Worm (Caenorhabditis elegans) whole organism, young adult: ENCODE data around the gene C35B1.5.

ENCODE experiments used
- B0019.2 ChIP-seq: fragments of 200-800 bp; sonication (Bioruptor generic); conservative IDR thresholded peaks from 2 replicates; pipeline ENCODE4 v1.3.6; 2022; ENCODE audit warnings: missing genetic modification reagents, missing genetic modification characterization, missing compliant biosample characterization
- B0261.1 ChIP-seq: sonication (generic microtip); optimal IDR thresholded peaks from 2 replicates; lab custom pipeline; 2016; ENCODE audit warnings: mild to moderate bottlenecking, missing genetic modification characterization, moderate library complexity, missing compliant biosample characterization
- F10E7.11 ChIP-seq: sonication (generic microtip); optimal IDR thresholded peaks from 2 replicates; lab custom pipeline; 2017; ENCODE audit warnings: mild to moderate bottlenecking, missing genetic modification characterization, moderate library complexity, missing compliant biosample characterization
- F37B4.10 ChIP-seq: fragments of 200-800 bp; sonication (Bioruptor generic); IDR thresholded peaks from 2 replicates; pipeline ENCODE4 v1.3.6; 2022; ENCODE audit warnings: missing genetic modification characterization, missing compliant biosample characterization
- F39B2.1 ChIP-seq: fragments of 200-800 bp; sonication (Bioruptor generic); IDR thresholded peaks from 2 replicates; pipeline ENCODE4 v1.3.6; 2022; ENCODE audit warnings: missing genetic modification reagents, missing genetic modification characterization, missing compliant biosample characterization
- F55B11.4 ChIP-seq: sonication (generic microtip); optimal IDR thresholded peaks from 2 replicates; lab custom pipeline; 2016; ENCODE audit warnings: missing compliant biosample characterization, missing genetic modification characterization, borderline replicate concordance; ENCODE audit not compliant: insufficient read depth
- K12H6.12 ChIP-seq: fragments of 200-800 bp; sonication (Bioruptor generic); optimal IDR thresholded peaks from 2 replicates; lab custom pipeline; 2018; ENCODE audit warnings: mild to moderate bottlenecking, missing genetic modification characterization, missing compliant biosample characterization
- Y53G8AR.9 ChIP-seq: fragments of 200-800 bp; sonication (Bioruptor generic); conservative IDR thresholded peaks from 2 replicates; pipeline ENCODE4 v1.3.6; 2022; ENCODE audit warnings: missing genetic modification reagents, missing genetic modification characterization, missing compliant biosample characterization
- Y56A3A.18 ChIP-seq: fragments of 200-800 bp; sonication (Bioruptor generic); IDR thresholded peaks from 2 replicates; pipeline ENCODE4 v1.3.6; 2022; ENCODE audit warnings: missing genetic modification reagents, missing genetic modification characterization, missing compliant biosample characterization
- ama-1 ChIP-seq, 3 experiments: fragments of 150-350 bp in 1 of 3; sonication (generic microtip) in 2 of 3; optimal IDR thresholded peaks; 2 replicates each; lab custom pipeline; 2014 to 2018; ENCODE audit warnings: missing biosample characterization in 2 of 3, missing genetic modification characterization in 2 of 3, missing genetic modification reagents in 2 of 3
- aptf-2 ChIP-seq: fragments of 200-800 bp; sonication (Bioruptor generic); conservative IDR thresholded peaks from 2 replicates; pipeline ENCODE4 v1.3.6; 2022; ENCODE audit warnings: missing genetic modification reagents, missing genetic modification characterization, missing compliant biosample characterization
- aptf-3 ChIP-seq: fragments of 200-800 bp; sonication (Bioruptor generic); IDR thresholded peaks from 2 replicates; pipeline ENCODE4 v1.3.6; 2022; ENCODE audit warnings: missing genetic modification characterization, missing compliant biosample characterization
- athp-1 ChIP-seq: sonication (generic microtip); optimal IDR thresholded peaks from 2 replicates; lab custom pipeline; 2017; ENCODE audit warnings: mild to moderate bottlenecking, missing genetic modification characterization, missing compliant biosample characterization
- attf-5 ChIP-seq: fragments of 200-800 bp; sonication (Bioruptor generic); optimal IDR thresholded peaks from 2 replicates; lab custom pipeline; 2018; ENCODE audit warnings: mild to moderate bottlenecking, missing genetic modification characterization, missing compliant biosample characterization
- bed-2 ChIP-seq: fragments of 200-800 bp; sonication (Bioruptor generic); IDR thresholded peaks from 2 replicates; pipeline ENCODE4 v1.3.6; 2022; ENCODE audit warnings: missing genetic modification reagents, missing genetic modification characterization, missing compliant biosample characterization
- cebp-1 ChIP-seq, 2 experiments: fragments of 200-800 bp in 1 of 2; sonication (Bioruptor generic) in 1 of 2; sonication (generic microtip) in 1 of 2; IDR thresholded peaks in 1 of 2; optimal IDR thresholded peaks in 1 of 2; 2 replicates each; pipeline versions ENCODE4 v1.3.6 to Lab custom; 2017 to 2022; ENCODE audit warnings: missing compliant biosample characterization in 2 of 2, missing genetic modification characterization in 2 of 2, mild to moderate bottlenecking in 1 of 2, missing genetic modification reagents in 1 of 2, moderate library complexity in 1 of 2
- ceh-58 ChIP-seq: fragments of 200-800 bp; sonication (Bioruptor generic); IDR thresholded peaks from 2 replicates; pipeline ENCODE4 v1.3.6; 2022; ENCODE audit warnings: missing genetic modification characterization, missing compliant biosample characterization
- ceh-91 ChIP-seq: fragments of 200-800 bp; sonication (Bioruptor generic); IDR thresholded peaks from 2 replicates; pipeline ENCODE4 v1.3.6; 2022; ENCODE audit warnings: missing genetic modification reagents, missing genetic modification characterization, missing compliant biosample characterization
- dox-1 ChIP-seq: fragments of 200-800 bp; sonication (Bioruptor generic); IDR thresholded peaks from 2 replicates; pipeline ENCODE4 v1.3.6; 2022; ENCODE audit warnings: missing genetic modification reagents, missing genetic modification characterization, missing compliant biosample characterization
- efl-1 ChIP-seq: fragments of 150-350 bp; optimal IDR thresholded peaks from 2 replicates; lab custom pipeline; 2014; ENCODE audit warnings: missing biosample characterization, missing genetic modification reagents, missing genetic modification characterization
- egl-18 ChIP-seq: fragments of 200-800 bp; sonication (Bioruptor generic); IDR thresholded peaks from 2 replicates; pipeline ENCODE4 v1.3.6; 2022; ENCODE audit warnings: missing genetic modification reagents, missing genetic modification characterization, missing compliant biosample characterization
- egl-44 ChIP-seq: fragments of 200-800 bp; sonication (Bioruptor generic); IDR thresholded peaks from 2 replicates; pipeline ENCODE4 v1.3.6; 2022; ENCODE audit warnings: missing genetic modification reagents, missing genetic modification characterization, missing compliant biosample characterization
- ekl-4 ChIP-seq: fragments of 200-800 bp; sonication (Bioruptor generic); IDR thresholded peaks from 2 replicates; pipeline ENCODE4 v1.3.6; 2022; ENCODE audit warnings: missing genetic modification reagents, missing genetic modification characterization, missing compliant biosample characterization
- ets-4 ChIP-seq: fragments of 200-800 bp; sonication (Bioruptor generic); optimal IDR thresholded peaks from 2 replicates; lab custom pipeline; 2018; ENCODE audit warnings: mild to moderate bottlenecking, missing genetic modification characterization, missing compliant biosample characterization
- hlh-26 ChIP-seq: fragments of 200-800 bp; sonication (Bioruptor generic); conservative IDR thresholded peaks from 2 replicates; pipeline ENCODE4 v1.3.6; 2022; ENCODE audit warnings: missing genetic modification reagents, missing genetic modification characterization, missing compliant biosample characterization
- hmg-1.2 ChIP-seq: fragments of 200-800 bp; sonication (Bioruptor generic); IDR thresholded peaks from 2 replicates; pipeline ENCODE4 v1.3.6; 2022; ENCODE audit warnings: missing genetic modification reagents, missing genetic modification characterization, missing compliant biosample characterization
- lin-54 ChIP-seq: fragments of 200-800 bp; sonication (Bioruptor generic); optimal IDR thresholded peaks from 2 replicates; lab custom pipeline; 2018; ENCODE audit warnings: mild to moderate bottlenecking, missing genetic modification characterization, missing compliant biosample characterization
- lir-1 ChIP-seq: fragments of 200-800 bp; sonication (Bioruptor generic); conservative IDR thresholded peaks from 2 replicates; pipeline ENCODE4 v1.3.6; 2022; ENCODE audit warnings: missing genetic modification reagents, missing genetic modification characterization, missing compliant biosample characterization
- lsy-27 ChIP-seq: sonication (generic microtip); optimal IDR thresholded peaks from 2 replicates; lab custom pipeline; 2017; ENCODE audit warnings: missing genetic modification characterization, mild to moderate bottlenecking, missing compliant biosample characterization, antibody characterized with exemption, missing genotype, borderline replicate concordance; ENCODE audit not compliant: insufficient read depth
- mcd-1 ChIP-seq: fragments of 200-800 bp; sonication (Bioruptor generic); IDR thresholded peaks from 2 replicates; pipeline ENCODE4 v1.3.6; 2022; ENCODE audit warnings: missing genetic modification reagents, missing genetic modification characterization, missing compliant biosample characterization
- mel-28 ChIP-seq: sonication (generic microtip); optimal IDR thresholded peaks from 2 replicates; lab custom pipeline; 2016; ENCODE audit warnings: borderline replicate concordance, mild to moderate bottlenecking, missing genetic modification characterization, missing compliant biosample characterization
- mxl-1 ChIP-seq: sonication (generic microtip); optimal IDR thresholded peaks from 2 replicates; lab custom pipeline; 2016; ENCODE audit warnings: missing genetic modification characterization, missing compliant biosample characterization
- nfyb-1 ChIP-seq: fragments of 200-800 bp; sonication (Bioruptor generic); IDR thresholded peaks from 2 replicates; pipeline ENCODE4 v1.3.6; 2022; ENCODE audit warnings: missing genetic modification reagents, missing genetic modification characterization, missing compliant biosample characterization
- nhr-80 ChIP-seq: sonication (generic microtip); optimal IDR thresholded peaks from 2 replicates; lab custom pipeline; 2016; ENCODE audit warnings: missing genetic modification characterization, missing compliant biosample characterization
- nhr-90 ChIP-seq: sonication (generic microtip); optimal IDR thresholded peaks from 2 replicates; lab custom pipeline; 2016; ENCODE audit warnings: missing genotype, mild to moderate bottlenecking, missing genetic modification characterization, missing compliant biosample characterization
- pha-4 ChIP-seq: fragments of 150-350 bp; sonication (generic microtip); optimal IDR thresholded peaks from 2 replicates; lab custom pipeline; 2014; ENCODE audit warnings: missing biosample characterization, missing genetic modification reagents, missing genetic modification characterization
- rcor-1 ChIP-seq: fragments of 200-800 bp; sonication (Bioruptor generic); IDR thresholded peaks from 2 replicates; pipeline ENCODE4 v1.3.6; 2022; ENCODE audit warnings: missing genetic modification reagents, missing genetic modification characterization, missing compliant biosample characterization
- repo-1 ChIP-seq: sonication (generic microtip); optimal IDR thresholded peaks from 2 replicates; lab custom pipeline; 2017; ENCODE audit warnings: mild to moderate bottlenecking, missing genetic modification characterization, missing compliant biosample characterization
- sdz-38 ChIP-seq: sonication (generic microtip); optimal IDR thresholded peaks from 2 replicates; lab custom pipeline; 2016; ENCODE audit warnings: missing genotype, missing genetic modification characterization, missing compliant biosample characterization
- sea-2 ChIP-seq: fragments of 200-800 bp; sonication (Bioruptor generic); IDR thresholded peaks from 2 replicates; pipeline ENCODE4 v1.3.6; 2022; ENCODE audit warnings: missing genetic modification characterization, missing compliant biosample characterization
- snpc-1.1 ChIP-seq: sonication (generic microtip); optimal IDR thresholded peaks from 2 replicates; lab custom pipeline; 2017; ENCODE audit warnings: missing genetic modification characterization, mild to moderate bottlenecking, missing compliant biosample characterization, antibody characterized with exemption, moderate library complexity, missing genotype, missing genetic modification reagents; ENCODE audit not compliant: insufficient read depth
- snpc-3.4 ChIP-seq: sonication (generic microtip); optimal IDR thresholded peaks from 2 replicates; lab custom pipeline; 2017; ENCODE audit warnings: missing genetic modification characterization, mild to moderate bottlenecking, missing compliant biosample characterization, antibody characterized with exemption, moderate library complexity, missing genotype, missing genetic modification reagents
- somi-1 ChIP-seq: fragments of 200-800 bp; sonication (Bioruptor generic); optimal IDR thresholded peaks from 2 replicates; lab custom pipeline; 2018; ENCODE audit warnings: mild to moderate bottlenecking, missing genetic modification characterization, missing compliant biosample characterization
- tlf-1 ChIP-seq: fragments of 200-800 bp; sonication (Bioruptor generic); optimal IDR thresholded peaks from 2 replicates; lab custom pipeline; 2018; ENCODE audit warnings: mild to moderate bottlenecking, missing genetic modification characterization, missing compliant biosample characterization
- unc-62 ChIP-seq: fragments of 150-350 bp; optimal IDR thresholded peaks from 2 replicates; lab custom pipeline; 2014; ENCODE audit warnings: missing biosample characterization, missing genetic modification reagents, missing genetic modification characterization
- zfh-2 ChIP-seq: fragments of 200-800 bp; sonication (Bioruptor generic); conservative IDR thresholded peaks from 2 replicates; pipeline ENCODE4 v1.3.6; 2022; ENCODE audit warnings: missing genetic modification reagents, missing genetic modification characterization, missing compliant biosample characterization
- zim-3 ChIP-seq: sonication (generic microtip); optimal IDR thresholded peaks from 2 replicates; lab custom pipeline; 2017; ENCODE audit warnings: mild to moderate bottlenecking, missing genetic modification characterization, moderate library complexity, missing compliant biosample characterization
- ztf-6 ChIP-seq: fragments of 200-800 bp; sonication (Bioruptor generic); IDR thresholded peaks from 2 replicates; pipeline ENCODE4 v1.3.6; 2022; ENCODE audit warnings: missing genetic modification reagents, missing genetic modification characterization, missing compliant biosample characterization

Gene C35B1.5

DNA sequence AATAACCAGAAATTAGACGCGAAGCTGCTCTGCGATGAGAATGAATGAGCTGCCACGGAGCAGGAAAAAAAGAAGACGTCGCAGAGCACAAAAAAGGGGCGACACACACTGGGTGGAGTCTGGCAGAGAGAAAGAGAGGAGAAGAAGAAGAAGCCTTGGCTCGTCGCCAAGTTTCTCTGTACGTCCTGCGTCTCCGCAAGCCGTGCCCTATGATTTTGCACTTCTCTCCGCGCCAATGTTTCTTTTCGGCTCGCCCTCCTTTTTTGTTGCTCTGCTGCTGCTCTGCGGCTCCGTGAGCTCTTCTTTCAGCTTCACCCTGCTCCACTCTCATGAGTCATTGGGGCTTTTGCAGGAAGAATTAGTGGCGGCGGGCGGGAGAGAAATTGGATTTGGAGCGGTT is 49.1 kb downstream of the C35B1.5 start, which contains the start of gene hlh-30 (continued):
- TF ChIP-seq snpc-1.1 (no peak), sea-2 (GFP tag; lab: Robert Waterston, UW) (no peak), athp-1 (tag; lab: Kevin White, UChicago) (no peak), aptf-3 (GFP tag; lab: Robert Waterston, UW) (no peak), lsy-27 (tag; lab: Kevin White, UChicago) (no peak), somi-1 (GFP tag; lab: Kevin White, UChicago) (peak; percentile 22), F55B11.4 (tag; lab: Kevin White, UChicago) (no peak), nhr-90 (tag; lab: Kevin White, UChicago) (no peak), repo-1 (no peak), mxl-1 (tag; lab: Kevin White, UChicago) (no peak), efl-1 (GFP tag; lab: Kevin White, UChicago) (no peak), rcor-1 (no peak), B0019.2 (GFP tag; lab: Robert Waterston, UW) (no peak), unc-62 (GFP tag; lab: Kevin White, UChicago) (no peak), B0261.1 (tag; lab: Kevin White, UChicago) (no peak), F37B4.10 (GFP tag; lab: Robert Waterston, UW) (no peak), hmg-1.2 (GFP tag; lab: Robert Waterston, UW) (peak; percentile 57; the same call in 1 of the 2 replicates), egl-44 (GFP tag; lab: Robert Waterston, UW) (no peak), hlh-26 (no peak), sdz-38 (tag; lab: Kevin White, UChicago) (no peak), lir-1 (GFP tag; lab: Robert Waterston, UW) (no peak), nfyb-1 (GFP tag; lab: Robert Waterston, UW) (no peak), Y56A3A.18 (no peak), F39B2.1 (no peak), tlf-1 (no peak), lin-54 (GFP tag; lab: Kevin White, UChicago) (no peak), Y53G8AR.9 (no peak), F10E7.11 (no peak), attf-5 (peak; percentile 36), aptf-2 (GFP tag; lab: Robert Waterston, UW) (no peak), zim-3 (no peak), dox-1 (GFP tag; lab: Robert Waterston, UW) (peak; percentile 63; the same call in 1 of the 2 replicates), ama-1 (optimal IDR thresholded peaks at IDR 0.05; lab: Kevin White, UChicago) (no peak), ama-1 (GFP tag; optimal IDR thresholded peaks at IDR 0.05; lab: Kevin White, UChicago) (no peak), egl-18 (GFP tag; lab: Robert Waterston, UW) (no peak), pha-4 (tag; lab: Kevin White, UChicago) (no peak), mcd-1 (GFP tag; lab: Robert Waterston, UW) (peak; percentile 56), ztf-6 (GFP tag; lab: Robert Waterston, UW) (no peak), bed-2 (GFP tag; lab: Robert Waterston, UW) (no peak), ets-4 (no peak), K12H6.12 (tag; lab: Kevin White, UChicago) (peak; percentile 18), nhr-80 (tag; lab: Kevin White, UChicago) (peak; percentile 36), mel-28 (no peak), ceh-58 (GFP tag; lab: Robert Waterston, UW) (0 out of 2 replicates have a peak, but pooled peaks have one; percentile 45), zfh-2 (GFP tag; lab: Robert Waterston, UW) (peak; percentile 96), cebp-1 (GFP tag; IDR thresholded peaks at IDR 0.05; lab: Robert Waterston, UW) (no peak), cebp-1 (tag; optimal IDR thresholded peaks at IDR 0.05; lab: Kevin White, UChicago) (peak; percentile 49), ceh-91 (GFP tag; lab: Robert Waterston, UW) (no peak), ekl-4 (no peak), snpc-3.4 (tag; lab: Kevin White, UChicago) (no peak)
